Worm (Caenorhabditis elegans): ENCODE measurements around the gene ZK899.6.
"Not testable (repeated sequence)": the region's sequence is repeated elsewhere in the genome, so short reads cannot be mapped to it uniquely, and the experiment has no call there.

ce11 chrX:9463045-9463444 is at the start of gene ZK899.6:
- TF ChIP-seq him-1, dao-5, W03F9.2 (tag; optimal IDR thresholded peaks at IDR 0.05): not testable (repeated sequence)
